Worm (Caenorhabditis elegans) whole organism, L1 larva: ENCODE data around the gene srw-8.

Experiments used
- C34B4.2 ChIP-seq: sonication (generic microtip); optimal IDR thresholded peaks from 2 replicates; lab custom pipeline; 2017; ENCODE audit warnings: mild to moderate bottlenecking, missing genetic modification characterization, missing compliant biosample characterization
- aly-2 ChIP-seq: fragments of 150-350 bp; optimal IDR thresholded peaks from 2 replicates; lab custom pipeline; 2014; ENCODE audit warnings: missing biosample characterization, missing genetic modification characterization
- blmp-1 ChIP-seq: fragments of 150-350 bp; optimal IDR thresholded peaks from 2 replicates; lab custom pipeline; 2014; ENCODE audit warnings: missing biosample characterization, missing genetic modification characterization
- ceh-63 ChIP-seq: fragments of 200-800 bp; sonication (Bioruptor generic); optimal IDR thresholded peaks from 2 replicates; lab custom pipeline; 2018; ENCODE audit warnings: mild to moderate bottlenecking, missing genetic modification characterization, missing compliant biosample characterization
- ceh-88 ChIP-seq: fragments of 200-800 bp; sonication (Bioruptor generic); IDR thresholded peaks from 2 replicates; pipeline ENCODE4 v1.3.6; 2022; ENCODE audit warnings: missing genetic modification characterization, missing compliant biosample characterization
- dpl-1 ChIP-seq, 3 experiments: fragments of 150-350 bp in 2 of 3; sonication (generic microtip) in 1 of 3; optimal IDR thresholded peaks; 2 replicates each; lab custom pipeline; 2014 to 2017; ENCODE audit warnings: missing biosample characterization in 3 of 3, missing genetic modification characterization in 3 of 3, missing genetic modification reagents in 3 of 3
- efl-1 ChIP-seq, 4 experiments: fragments of 150-350 bp; optimal IDR thresholded peaks in 3 of 4; peaks in 1 of 4; 1 replicate in 1 of 4; 2 replicates in 3 of 4; lab custom pipeline; 2014; ENCODE audit warnings: missing biosample characterization in 2 of 4, missing genetic modification characterization in 2 of 4, missing genetic modification reagents in 2 of 4
- egl-27 ChIP-seq, 2 experiments: fragments of 150-350 bp in 1 of 2; sonication (generic microtip); optimal IDR thresholded peaks; 3 replicates each; lab custom pipeline; 2017 to 2018; ENCODE audit warnings: missing biosample characterization in 2 of 2, missing genetic modification characterization in 2 of 2, missing genetic modification reagents in 2 of 2
- elt-2 ChIP-seq: sonication (generic microtip); optimal IDR thresholded peaks from 2 replicates; lab custom pipeline; 2016; ENCODE audit warnings: missing genetic modification characterization, mild to moderate bottlenecking, inconsistent platforms, missing compliant biosample characterization, missing genetic modification reagents
- ets-5 ChIP-seq: fragments of 200-800 bp; sonication (Bioruptor generic); IDR thresholded peaks from 2 replicates; pipeline ENCODE4 v1.3.6; 2022; ENCODE audit warnings: missing genetic modification characterization, missing compliant biosample characterization
- fkh-8 ChIP-seq: sonication (generic microtip); optimal IDR thresholded peaks from 2 replicates; lab custom pipeline; 2016; ENCODE audit warnings: mild to moderate bottlenecking, missing genetic modification characterization, missing compliant biosample characterization
- fos-1 ChIP-seq: fragments of 150-350 bp; optimal IDR thresholded peaks from 2 replicates; lab custom pipeline; 2014; ENCODE audit warnings: missing biosample characterization, missing genetic modification characterization
- hlh-4 ChIP-seq: sonication (generic microtip); optimal IDR thresholded peaks from 2 replicates; lab custom pipeline; 2016; ENCODE audit warnings: mild to moderate bottlenecking, missing genetic modification characterization, missing compliant biosample characterization
- lin-14 ChIP-seq: fragments of 200-800 bp; sonication (Bioruptor generic); optimal IDR thresholded peaks from 2 replicates; lab custom pipeline; 2018; ENCODE audit warnings: mild to moderate bottlenecking, missing genetic modification characterization, moderate library complexity, missing compliant biosample characterization
- lin-15B ChIP-seq: fragments of 150-350 bp; sonication (generic microtip); optimal IDR thresholded peaks from 3 replicates; lab custom pipeline; 2014; ENCODE audit warnings: missing biosample characterization, missing genetic modification characterization
- lin-35 ChIP-seq, 2 experiments: fragments of 150-350 bp; optimal IDR thresholded peaks; 2 replicates each; lab custom pipeline; 2014; ENCODE audit warnings: missing biosample characterization in 2 of 2, missing genetic modification characterization in 2 of 2, missing genetic modification reagents in 2 of 2
- lir-3 ChIP-seq: sonication (generic microtip); optimal IDR thresholded peaks from 2 replicates; lab custom pipeline; 2016; ENCODE audit warnings: mild to moderate bottlenecking, missing genetic modification characterization, moderate library complexity, missing compliant biosample characterization; ENCODE audit not compliant: poor library complexity
- lsy-2 ChIP-seq, 2 experiments: fragments of 150-350 bp; optimal IDR thresholded peaks; 2 replicates each; lab custom pipeline; 2014; ENCODE audit warnings: missing biosample characterization in 2 of 2, missing genetic modification characterization in 2 of 2
- nhr-20 ChIP-seq: sonication (generic microtip); optimal IDR thresholded peaks from 2 replicates; lab custom pipeline; 2016; ENCODE audit warnings: mild to moderate bottlenecking, missing genetic modification characterization, missing compliant biosample characterization
- nhr-76 ChIP-seq: sonication (generic microtip); optimal IDR thresholded peaks from 2 replicates; lab custom pipeline; 2017; ENCODE audit warnings: missing biosample characterization, missing genetic modification characterization
- nhr-77 ChIP-seq: fragments of 150-350 bp; optimal IDR thresholded peaks from 2 replicates; lab custom pipeline; 2014; ENCODE audit warnings: missing biosample characterization, missing genetic modification characterization
- nhr-85 ChIP-seq: sonication (generic microtip); peaks from one replicate; lab custom pipeline; 2016; ENCODE audit warnings: missing genetic modification characterization, inconsistent platforms, missing compliant biosample characterization
- nhr-90 ChIP-seq: sonication (generic microtip); optimal IDR thresholded peaks from 2 replicates; lab custom pipeline; 2016; ENCODE audit warnings: mild to moderate bottlenecking, missing genetic modification characterization, missing compliant biosample characterization; ENCODE audit not compliant: poor library complexity
- pax-3 ChIP-seq: fragments of 200-800 bp; sonication (Bioruptor generic); optimal IDR thresholded peaks from 2 replicates; lab custom pipeline; 2018; ENCODE audit warnings: mild to moderate bottlenecking, missing genetic modification characterization, moderate library complexity, missing compliant biosample characterization
- pqm-1 ChIP-seq: sonication (generic microtip); optimal IDR thresholded peaks from 3 replicates; lab custom pipeline; 2017; ENCODE audit warnings: missing biosample characterization, missing genetic modification characterization
- snpc-4 ChIP-seq: fragments of 150-350 bp; optimal IDR thresholded peaks from 2 replicates; lab custom pipeline; 2014; ENCODE audit warnings: missing biosample characterization, missing genetic modification characterization
- snu-23 ChIP-seq: sonication (generic microtip); optimal IDR thresholded peaks from 2 replicates; lab custom pipeline; 2016; ENCODE audit warnings: missing genetic modification characterization, missing compliant biosample characterization
- sup-37 ChIP-seq: fragments of 200-800 bp; sonication (Bioruptor generic); optimal IDR thresholded peaks from 2 replicates; lab custom pipeline; 2018; ENCODE audit warnings: mild to moderate bottlenecking, missing genetic modification characterization, missing compliant biosample characterization
- tlp-1 ChIP-seq: fragments of 150-350 bp; optimal IDR thresholded peaks from 2 replicates; lab custom pipeline; 2014; ENCODE audit warnings: missing biosample characterization, missing genetic modification characterization
- unc-130 ChIP-seq: fragments of 150-350 bp; optimal IDR thresholded peaks from 2 replicates; lab custom pipeline; 2017; ENCODE audit warnings: missing biosample characterization, missing genetic modification characterization, inconsistent platforms
- zip-4 ChIP-seq: fragments of 200-800 bp; sonication (Bioruptor generic); optimal IDR thresholded peaks from 2 replicates; lab custom pipeline; 2018; ENCODE audit warnings: mild to moderate bottlenecking, missing genetic modification characterization, moderate library complexity, missing compliant biosample characterization

The srw-8 gene

ce11 chrV:3039282-3039681, 5.1 kb upstream of the srw-8 start, which contains the start of gene chpf-2:
chpf-2 (minus strand) TSS chrV:3039382.
- no peak for TF ChIP-seq tlp-1 (tag; lab: Kevin White, UChicago)
- no peak for TF ChIP-seq nhr-76 (tag; lab: Kevin White, UChicago)
- TF ChIP-seq nhr-77 (tag; lab: Kevin White, UChicago) = no peak
- no peak for TF ChIP-seq zip-4
- TF ChIP-seq nhr-20 (tag; lab: Kevin White, UChicago) = peak; percentile 37
- no peak for TF ChIP-seq unc-130 (tag; lab: Kevin White, UChicago)
- peak; percentile 17 for TF ChIP-seq nhr-85 (tag; lab: Kevin White, UChicago)
- no peak for TF ChIP-seq lir-3
- peak in 1 of 2 experiments; percentile 11 for TF ChIP-seq lin-35 (GFP tag; optimal IDR thresholded peaks at IDR 0.05; lab: Kevin White, UChicago)
- TF ChIP-seq blmp-1 (tag; lab: Kevin White, UChicago) = peak; percentile 74
- peak; percentile 14 for TF ChIP-seq snu-23
- no peak for TF ChIP-seq aly-2 (tag; lab: Kevin White, UChicago)
- no peak for TF ChIP-seq dpl-1 (GFP tag; optimal IDR thresholded peaks at IDR 0.05; lab: Kevin White, UChicago)

ce11 chrV:3038058-3038457, 3.9 kb upstream of the srw-8 start:
- TF ChIP-seq ets-5 = no peak
- no peak for TF ChIP-seq egl-27 (tag; optimal IDR thresholded peaks at IDR 0.05; lab: Kevin White, UChicago)
- no peak for TF ChIP-seq lsy-2 (tag; optimal IDR thresholded peaks at IDR 0.05; lab: Kevin White, UChicago)
- TF ChIP-seq fkh-8 = no peak
- TF ChIP-seq elt-2 (tag; lab: Kevin White, UChicago) = no peak
- no peak for TF ChIP-seq fos-1 (tag; lab: Kevin White, UChicago)
- no peak for TF ChIP-seq hlh-4 (tag; lab: Kevin White, UChicago)
- no peak for TF ChIP-seq ceh-63 (GFP tag; lab: Kevin White, UChicago)
- no peak for TF ChIP-seq pax-3 (tag; lab: Kevin White, UChicago)
- no peak for TF ChIP-seq aly-2 (tag; lab: Kevin White, UChicago)
- TF ChIP-seq unc-130 (tag; lab: Kevin White, UChicago) = no peak
- TF ChIP-seq ceh-88 (GFP tag; lab: Robert Waterston, UW) = no peak

ce11 chrV:3032343-3032742, 1.8 kb downstream of the srw-8 start, which contains the start of gene irld-38:
irld-38 (minus strand) TSS chrV:3032443.
- TF ChIP-seq pqm-1 (no peak), lir-3 (no peak), C34B4.2 (tag; lab: Kevin White, UChicago) (no peak)

- TF ChIP-seq lin-15B (tag; lab: Kevin White, UChicago) = no peak
- TF ChIP-seq efl-1 (optimal IDR thresholded peaks at IDR 0.05; lab: Kevin White, UChicago) = no peak
- TF ChIP-seq efl-1 (GFP tag; optimal IDR thresholded peaks at IDR 0.05 in 1 of 2; lab: Kevin White, UChicago) = peak in 1 of 2 experiments; percentile 80
These were observed 5.9 kb downstream of the srw-8 start, which contains the start of gene asp-7 for ce11 chrV:3028205-3028604. asp-7 (plus strand) TSS chrV:3028285.

- TF ChIP-seq elt-2 (tag; lab: Kevin White, UChicago) (peak; percentile 60), sup-37 (GFP tag; lab: Kevin White, UChicago) (no peak), nhr-90 (tag; lab: Kevin White, UChicago) (no peak)
These were observed 9.9 kb downstream of the srw-8 start, which contains the start of gene asp-8 for ce11 chrV:3024274-3024673. asp-8 (plus strand) TSS chrV:3024549.

ce11 chrV:3021306-3021705, 12.8 kb downstream of the srw-8 start, which contains the start of gene irld-12:
irld-12 (minus strand) TSS chrV:3021406.
- TF ChIP-seq lin-14 = no peak
- no peak for TF ChIP-seq nhr-85 (tag; lab: Kevin White, UChicago)
- TF ChIP-seq tlp-1 (tag; lab: Kevin White, UChicago) = no peak
- TF ChIP-seq unc-130 (tag; lab: Kevin White, UChicago) = no peak
- no peak for TF ChIP-seq pax-3 (tag; lab: Kevin White, UChicago)
- no peak for TF ChIP-seq snpc-4 (tag; lab: Kevin White, UChicago)
